Worm (Caenorhabditis elegans) whole organism, mixed stage, embryonic: ENCODE data around the gene C17H11.4.

Experiments used
- M03D4.4 ChIP-seq: sonication (generic microtip); optimal IDR thresholded peaks from 2 replicates; lab custom pipeline; 2017; ENCODE audit warnings: mild to moderate bottlenecking, missing genetic modification characterization, missing compliant biosample characterization
- bed-3 ChIP-seq: fragments of 200-800 bp; sonication (Bioruptor generic); optimal IDR thresholded peaks from 3 replicates; lab custom pipeline; 2018; ENCODE audit warnings: mild to moderate bottlenecking, missing genetic modification characterization, moderate library complexity, missing compliant biosample characterization
- blmp-1 ChIP-seq: fragments of 150-350 bp; optimal IDR thresholded peaks from 2 replicates; lab custom pipeline; 2014; ENCODE audit warnings: missing biosample characterization, missing genetic modification characterization
- ceh-39 ChIP-seq: fragments of 150-350 bp; optimal IDR thresholded peaks from 2 replicates; lab custom pipeline; 2014; ENCODE audit warnings: missing biosample characterization, missing genetic modification characterization
- ceh-43 ChIP-seq: fragments of 200-800 bp; sonication (Bioruptor generic); optimal IDR thresholded peaks from 2 replicates; lab custom pipeline; 2018; ENCODE audit warnings: mild to moderate bottlenecking, missing genetic modification characterization, moderate library complexity, missing compliant biosample characterization
- ceh-83 ChIP-seq: fragments of 200-800 bp; sonication (Bioruptor generic); optimal IDR thresholded peaks from 2 replicates; lab custom pipeline; 2018; ENCODE audit warnings: mild to moderate bottlenecking, missing genetic modification characterization, missing compliant biosample characterization
- ces-1 ChIP-seq: fragments of 150-350 bp; optimal IDR thresholded peaks from 2 replicates; lab custom pipeline; 2014; ENCODE audit warnings: missing biosample characterization, missing genetic modification reagents, missing genetic modification characterization
- cnd-1 ChIP-seq: fragments of 200-800 bp; sonication (Bioruptor generic); optimal IDR thresholded peaks from 2 replicates; lab custom pipeline; 2018; ENCODE audit warnings: mild to moderate bottlenecking, missing genetic modification characterization, missing compliant biosample characterization
- drap-1 ChIP-seq: fragments of 200-800 bp; sonication (Bioruptor generic); optimal IDR thresholded peaks from 3 replicates; lab custom pipeline; 2018; ENCODE audit warnings: mild to moderate bottlenecking, missing genetic modification characterization, missing compliant biosample characterization
- elt-3 ChIP-seq: fragments of 150-350 bp; optimal IDR thresholded peaks from 2 replicates; lab custom pipeline; 2014; ENCODE audit warnings: missing biosample characterization, missing genetic modification characterization
- flh-1 ChIP-seq: fragments of 200-800 bp; sonication (Bioruptor generic); optimal IDR thresholded peaks from 2 replicates; lab custom pipeline; 2018; ENCODE audit warnings: mild to moderate bottlenecking, missing genetic modification characterization, moderate library complexity, missing compliant biosample characterization
- ham-2 ChIP-seq: fragments of 200-800 bp; sonication (Bioruptor generic); optimal IDR thresholded peaks from 2 replicates; lab custom pipeline; 2018; ENCODE audit warnings: mild to moderate bottlenecking, missing genetic modification characterization, missing compliant biosample characterization
- hlh-1 ChIP-seq: fragments of 150-350 bp; optimal IDR thresholded peaks from 2 replicates; lab custom pipeline; 2014; ENCODE audit warnings: missing biosample characterization, missing genetic modification reagents, missing genetic modification characterization
- lin-13 ChIP-seq: fragments of 150-350 bp; optimal IDR thresholded peaks from 2 replicates; lab custom pipeline; 2014; ENCODE audit warnings: missing biosample characterization, missing genetic modification characterization
- lin-32 ChIP-seq: fragments of 200-800 bp; sonication (Bioruptor generic); optimal IDR thresholded peaks from 2 replicates; lab custom pipeline; 2018; ENCODE audit warnings: mild to moderate bottlenecking, missing genetic modification characterization, missing compliant biosample characterization
- mep-1 ChIP-seq: fragments of 150-350 bp; optimal IDR thresholded peaks from 2 replicates; lab custom pipeline; 2017; ENCODE audit warnings: missing biosample characterization, missing genetic modification reagents, missing genetic modification characterization, inconsistent platforms
- mls-2 ChIP-seq: sonication (generic microtip); optimal IDR thresholded peaks from 2 replicates; lab custom pipeline; 2016; ENCODE audit warnings: mild to moderate bottlenecking, missing genetic modification characterization, moderate library complexity, missing compliant biosample characterization
- nhr-2 ChIP-seq: fragments of 150-350 bp; optimal IDR thresholded peaks from 2 replicates; lab custom pipeline; 2014; ENCODE audit warnings: missing biosample characterization, missing genetic modification characterization
- nhr-237 ChIP-seq: fragments of 150-350 bp; optimal IDR thresholded peaks from 2 replicates; lab custom pipeline; 2014; ENCODE audit warnings: missing biosample characterization, missing genetic modification characterization
- nhr-28 ChIP-seq: fragments of 150-350 bp; optimal IDR thresholded peaks from 2 replicates; lab custom pipeline; 2014; ENCODE audit warnings: missing biosample characterization, missing genetic modification characterization
- nhr-76 ChIP-seq: sonication (generic microtip); optimal IDR thresholded peaks from 2 replicates; lab custom pipeline; 2017; ENCODE audit warnings: missing biosample characterization, missing genetic modification characterization
- pha-4 ChIP-seq: fragments of 150-350 bp; optimal IDR thresholded peaks from 2 replicates; lab custom pipeline; 2018; ENCODE audit warnings: missing biosample characterization, missing genetic modification reagents, missing genetic modification characterization
- sem-2 ChIP-seq: fragments of 200-800 bp; sonication (Bioruptor generic); optimal IDR thresholded peaks from 2 replicates; lab custom pipeline; 2018; ENCODE audit warnings: mild to moderate bottlenecking, missing genetic modification characterization, missing compliant biosample characterization
- sptf-1 ChIP-seq: sonication (generic microtip); optimal IDR thresholded peaks from 2 replicates; lab custom pipeline; 2017; ENCODE audit warnings: mild to moderate bottlenecking, missing genetic modification characterization, moderate library complexity, missing compliant biosample characterization
- tbx-8 ChIP-seq: fragments of 200-800 bp; sonication (Bioruptor generic); optimal IDR thresholded peaks from 2 replicates; lab custom pipeline; 2018; ENCODE audit warnings: mild to moderate bottlenecking, missing genetic modification characterization, moderate library complexity, missing compliant biosample characterization
- unc-120 ChIP-seq: sonication (generic microtip); optimal IDR thresholded peaks from 2 replicates; lab custom pipeline; 2017; ENCODE audit warnings: missing genetic modification characterization, missing compliant biosample characterization; ENCODE audit not compliant: poor library complexity, severe bottlenecking
- unc-39 ChIP-seq: fragments of 150-350 bp; optimal IDR thresholded peaks from 2 replicates; lab custom pipeline; 2014; ENCODE audit warnings: missing biosample characterization, missing genetic modification characterization
- unc-62 ChIP-seq: fragments of 150-350 bp; optimal IDR thresholded peaks from 2 replicates; lab custom pipeline; 2014; ENCODE audit warnings: missing biosample characterization, missing genetic modification reagents, missing genetic modification characterization
- ztf-11 ChIP-seq: fragments of 150-350 bp; optimal IDR thresholded peaks from 2 replicates; lab custom pipeline; 2014; ENCODE audit warnings: missing biosample characterization, missing genetic modification characterization

The C17H11.4 gene

ce11 chrX:8156502-8156901, 24.9 kb downstream of the C17H11.4 start:
- TF ChIP-seq sem-2 (no peak), cnd-1 (tag; lab: Kevin White, UChicago) (no peak)

ce11 chrX:8155969-8156368, 25.5 kb downstream of the C17H11.4 start:
- TF ChIP-seq ham-2 (GFP tag; lab: Kevin White, UChicago) (peak; percentile 67), cnd-1 (tag; lab: Kevin White, UChicago) (peak; percentile 87), ceh-43 (GFP tag; lab: Kevin White, UChicago) (peak; percentile 85), tbx-8 (GFP tag; lab: Kevin White, UChicago) (peak; percentile 79), drap-1 (GFP tag; lab: Kevin White, UChicago) (peak; percentile 87), bed-3 (GFP tag; lab: Kevin White, UChicago) (peak; percentile 85), sem-2 (peak; percentile 86), ztf-11 (tag; lab: Kevin White, UChicago) (peak; percentile 19), M03D4.4 (tag; lab: Kevin White, UChicago) (peak; percentile 91), unc-39 (tag; lab: Kevin White, UChicago) (no peak), ces-1 (peak; percentile 5), hlh-1 (tag; lab: Kevin White, UChicago) (no peak), sptf-1 (peak; percentile 94), nhr-76 (tag; lab: Kevin White, UChicago) (no peak), mep-1 (tag; lab: Kevin White, UChicago) (peak; percentile 4), pha-4 (tag; lab: Kevin White, UChicago) (peak; percentile 66), ceh-83 (peak; percentile 91), nhr-28 (tag; lab: Kevin White, UChicago) (no peak), lin-13 (tag; lab: Kevin White, UChicago) (peak; percentile 76), unc-62 (GFP tag; lab: Kevin White, UChicago) (no peak), nhr-2 (tag; lab: Kevin White, UChicago) (no peak), mls-2 (tag; lab: Kevin White, UChicago) (peak; percentile 92), ceh-39 (tag; lab: Kevin White, UChicago) (no peak), flh-1 (peak; percentile 65), nhr-237 (tag; lab: Kevin White, UChicago) (no peak), lin-32 (GFP tag; lab: Kevin White, UChicago) (peak; percentile 71), unc-120 (tag; lab: Kevin White, UChicago) (peak; percentile 50)
- TF ChIP-seq, all 35 proteins: peak for 19

ce11 chrX:8155447-8155877, 26.0 kb downstream of the C17H11.4 start:
- peak; percentile 12 for TF ChIP-seq mep-1 (tag; lab: Kevin White, UChicago)
- TF ChIP-seq, all 35 proteins: peak for 1; not testable (repeated sequence) for 34

ce11 chrX:8151409-8151808, 30.0 kb downstream of the C17H11.4 start:
- TF ChIP-seq nhr-237 (tag; lab: Kevin White, UChicago) (no peak), ceh-83 (peak; percentile 56)
- TF ChIP-seq, all 35 proteins: peak for 1

ce11 chrX:8150621-8151020, 30.8 kb downstream of the C17H11.4 start, which contains the start of gene F22F1.2:
Gene F22F1.2 (minus strand): TSS chrX:8150721.
- TF ChIP-seq elt-3 (tag; lab: Kevin White, UChicago) (no peak), hlh-1 (tag; lab: Kevin White, UChicago) (no peak), flh-1 (no peak), ceh-83 (no peak), ceh-39 (tag; lab: Kevin White, UChicago) (no peak), pha-4 (tag; lab: Kevin White, UChicago) (no peak), blmp-1 (tag; lab: Kevin White, UChicago) (no peak)
- TF ChIP-seq, all 35 proteins: peak for 0

DNA sequence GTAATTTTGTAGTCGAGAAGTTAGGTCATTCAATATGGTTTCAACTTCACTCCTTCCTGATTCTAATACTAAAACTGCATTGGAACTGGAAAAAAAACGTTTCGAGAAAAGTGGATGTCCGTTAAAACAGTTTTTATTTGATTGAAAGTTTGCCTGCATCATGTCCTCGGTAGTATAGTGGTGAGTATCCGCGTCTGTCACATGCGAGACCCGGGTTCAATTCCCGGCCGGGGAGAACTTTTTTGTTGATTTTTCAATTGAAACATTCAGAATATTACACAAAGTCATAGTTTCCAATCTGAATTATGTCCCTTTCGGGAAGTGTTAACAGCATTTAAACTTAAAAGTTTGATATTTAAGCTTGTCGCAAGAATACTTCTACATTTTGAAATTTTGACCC, 32.4 kb downstream of the C17H11.4 start:
- TF ChIP-seq unc-120 (tag; lab: Kevin White, UChicago), result no peak
- no peak for TF ChIP-seq sptf-1
- TF ChIP-seq nhr-2 (tag; lab: Kevin White, UChicago), result no peak
- no peak for TF ChIP-seq bed-3 (GFP tag; lab: Kevin White, UChicago)
- TF ChIP-seq drap-1 (GFP tag; lab: Kevin White, UChicago), result no peak
- TF ChIP-seq blmp-1 (tag; lab: Kevin White, UChicago), result no peak
